Fruit fly (Drosophila melanogaster) whole organism, embryonic: Measurements from ENCODE around the gene CG6749.

Experiments
- Antp ChIP-seq: fragments of 200-800 bp; sonication (Bioruptor generic); optimal IDR thresholded peaks from 3 replicates; lab custom pipeline; 2016; ENCODE audit warnings: missing biosample characterization, missing genetic modification characterization
- CG10209 ChIP-seq: fragments of 200-800 bp; sonication (Bioruptor generic); optimal IDR thresholded peaks from 3 replicates; lab custom pipeline; 2017; ENCODE audit warnings: missing biosample characterization, mild to moderate bottlenecking, missing genetic modification characterization, missing genetic modification reagents
- CG12219 ChIP-seq: fragments of 200-800 bp; sonication (Bioruptor generic); optimal IDR thresholded peaks from 3 replicates; lab custom pipeline; 2018; ENCODE audit warnings: missing biosample characterization, mild to moderate bottlenecking, missing genetic modification characterization
- CG16815 ChIP-seq: fragments of 200-800 bp; sonication (Bioruptor generic); optimal IDR thresholded peaks from 3 replicates; lab custom pipeline; 2017; ENCODE audit warnings: missing biosample characterization, mild to moderate bottlenecking, missing genetic modification characterization
- CG17385 ChIP-seq: fragments of 200-800 bp; sonication (Bioruptor generic); optimal IDR thresholded peaks from 3 replicates; lab custom pipeline; 2018; ENCODE audit warnings: missing biosample characterization, mild to moderate bottlenecking, missing genetic modification characterization
- CG17829 ChIP-seq: fragments of 200-800 bp; optimal IDR thresholded peaks from 2 replicates; lab custom pipeline; 2019; ENCODE audit warnings: missing biosample characterization, mild to moderate bottlenecking, missing genetic modification characterization, moderate library complexity
- CG18262 ChIP-seq: fragments of 200-800 bp; optimal IDR thresholded peaks from 3 replicates; lab custom pipeline; 2019; ENCODE audit warnings: missing biosample characterization, mild to moderate bottlenecking, missing genetic modification characterization, moderate library complexity
- CG3838 ChIP-seq: fragments of 200-800 bp; sonication (Bioruptor generic); optimal IDR thresholded peaks from 3 replicates; lab custom pipeline; 2016; ENCODE audit warnings: missing biosample characterization, missing genetic modification characterization
- CG4282 ChIP-seq: fragments of 200-800 bp; sonication (Bioruptor generic); optimal IDR thresholded peaks from 2 replicates; lab custom pipeline; 2016; ENCODE audit warnings: missing biosample characterization, missing genetic modification characterization
- CG4404 ChIP-seq: fragments of 200-800 bp; sonication (Bioruptor generic); IDR thresholded peaks from 2 replicates; pipeline ENCODE4 v1.3.6; 2022; ENCODE audit warnings: missing biosample characterization, missing genetic modification characterization
- CG4424 ChIP-seq: fragments of 200-800 bp; sonication (Bioruptor generic); optimal IDR thresholded peaks from 3 replicates; lab custom pipeline; 2016; ENCODE audit warnings: missing biosample characterization, missing genetic modification characterization
- CG4707 ChIP-seq: fragments of 200-800 bp; sonication (Bioruptor generic); optimal IDR thresholded peaks from 2 replicates; lab custom pipeline; 2018; ENCODE audit warnings: missing biosample characterization, mild to moderate bottlenecking, missing genetic modification characterization, moderate library complexity
- CG4730 ChIP-seq: fragments of 200-800 bp; sonication (Bioruptor generic); IDR thresholded peaks from 2 replicates; pipeline ENCODE4 v1.3.6; 2022; ENCODE audit warnings: missing biosample characterization, missing genetic modification characterization
- CG7839 ChIP-seq: fragments of 200-800 bp; sonication (Bioruptor generic); optimal IDR thresholded peaks from 3 replicates; lab custom pipeline; 2018; ENCODE audit warnings: missing biosample characterization, mild to moderate bottlenecking, missing genetic modification characterization, moderate library complexity
- CG7963 ChIP-seq: fragments of 200-800 bp; sonication (Bioruptor generic); IDR thresholded peaks from 3 replicates; pipeline ENCODE4 v1.3.6; 2022; ENCODE audit warnings: missing biosample characterization, missing genetic modification characterization; ENCODE audit not compliant: partially characterized antibody
- CG9797 ChIP-seq: fragments of 200-800 bp; sonication (Bioruptor generic); optimal IDR thresholded peaks from 3 replicates; lab custom pipeline; 2018; ENCODE audit warnings: missing biosample characterization, mild to moderate bottlenecking, missing genetic modification characterization
- D ChIP-seq, 2 experiments: fragments of 200-800 bp in 1 of 2; fragments of >200 bp in 1 of 2; sonication (Bioruptor generic) in 1 of 2; optimal IDR thresholded peaks; 2 replicates in 1 of 2; 3 replicates in 1 of 2; lab custom pipeline; 2017; ENCODE audit warnings: mild to moderate bottlenecking in 1 of 2, missing biosample characterization in 1 of 2, missing genetic modification characterization in 1 of 2, missing genetic modification reagents in 1 of 2
- D19B ChIP-seq: fragments of 200-800 bp; sonication (Bioruptor generic); optimal IDR thresholded peaks from 2 replicates; lab custom pipeline; 2017; ENCODE audit warnings: missing biosample characterization, mild to moderate bottlenecking, missing genetic modification characterization
- Dll ChIP-seq: fragments of 200-800 bp; sonication (Bioruptor generic); IDR thresholded peaks from 4 replicates; pipeline ENCODE4 v1.3.6; 2022; ENCODE audit warnings: missing biosample characterization, missing genetic modification characterization; ENCODE audit not compliant: partially characterized antibody
- Dref ChIP-seq: fragments of 200-800 bp; sonication (Bioruptor generic); IDR thresholded peaks from 2 replicates; pipeline ENCODE4 v1.3.6; 2022; ENCODE audit warnings: missing biosample characterization, missing genetic modification characterization
- Eip74EF ChIP-seq, 2 experiments: fragments of 200-800 bp in 1 of 2; fragments of >200 bp in 1 of 2; sonication (Bioruptor generic) in 1 of 2; optimal IDR thresholded peaks; 2 replicates each; lab custom pipeline; 2017 to 2019; ENCODE audit warnings: missing biosample characterization in 2 of 2, missing genetic modification characterization in 2 of 2, mild to moderate bottlenecking in 1 of 2, moderate library complexity in 1 of 2
- Jarid2 ChIP-seq: fragments of 200-800 bp; sonication (Bioruptor generic); optimal IDR thresholded peaks from 3 replicates; lab custom pipeline; 2017; ENCODE audit warnings: mild to moderate bottlenecking, missing biosample characterization, missing genetic modification reagents, missing genetic modification characterization
- Med ChIP-seq: fragments of 200-800 bp; sonication (Bioruptor generic); peaks from one replicate; lab custom pipeline; 2016; ENCODE audit warnings: missing biosample characterization, missing genetic modification characterization, mild to moderate bottlenecking, inconsistent platforms, moderate library complexity
- Poxn ChIP-seq: fragments of 200-800 bp; sonication (Bioruptor generic); IDR thresholded peaks from 2 replicates; pipeline ENCODE4 v1.3.6; 2022; ENCODE audit warnings: missing biosample characterization, missing genetic modification characterization
- Side ChIP-seq: fragments of 200-800 bp; sonication (Bioruptor generic); optimal IDR thresholded peaks from 2 replicates; lab custom pipeline; 2016; ENCODE audit warnings: missing biosample characterization, missing genetic modification characterization
- Six4 ChIP-seq: fragments of 200-800 bp; sonication (Bioruptor generic); optimal IDR thresholded peaks from 2 replicates; lab custom pipeline; 2016; ENCODE audit warnings: missing biosample characterization, missing genetic modification characterization
- Sox100B ChIP-seq: fragments of 200-800 bp; sonication (Bioruptor generic); optimal IDR thresholded peaks from 3 replicates; lab custom pipeline; 2018; ENCODE audit warnings: missing biosample characterization, mild to moderate bottlenecking, missing genetic modification characterization
- Xbp1 ChIP-seq: fragments of 200-800 bp; sonication (Bioruptor generic); optimal IDR thresholded peaks from 3 replicates; lab custom pipeline; 2016; ENCODE audit warnings: missing biosample characterization, mild to moderate bottlenecking, missing genetic modification characterization
- ab ChIP-seq: fragments of 200-800 bp; sonication (Bioruptor generic); optimal IDR thresholded peaks from 2 replicates; lab custom pipeline; 2016; ENCODE audit warnings: missing biosample characterization, missing genetic modification characterization
- ara ChIP-seq: fragments of 200-800 bp; sonication (Bioruptor generic); IDR thresholded peaks from 2 replicates; pipeline ENCODE4 v1.3.6; 2022; ENCODE audit warnings: missing biosample characterization, missing genetic modification characterization
- ato ChIP-seq: fragments of 200-800 bp; sonication (Bioruptor generic); IDR thresholded peaks from 2 replicates; pipeline ENCODE4 v1.3.6; 2022; ENCODE audit warnings: missing biosample characterization, missing genetic modification characterization; ENCODE audit not compliant: partially characterized antibody
- bowl ChIP-seq: fragments of 200-800 bp; sonication (Bioruptor generic); IDR thresholded peaks from 2 replicates; pipeline ENCODE4 v1.3.6; 2022; ENCODE audit warnings: missing biosample characterization, missing genetic modification characterization
- cato ChIP-seq: fragments of 200-800 bp; sonication (Bioruptor generic); optimal IDR thresholded peaks from 2 replicates; lab custom pipeline; 2016; ENCODE audit warnings: missing biosample characterization, missing genetic modification characterization, borderline replicate concordance
- dmrt11E ChIP-seq: fragments of 200-800 bp; sonication (Bioruptor generic); optimal IDR thresholded peaks from 3 replicates; lab custom pipeline; 2018; ENCODE audit warnings: missing biosample characterization, mild to moderate bottlenecking, missing genetic modification characterization, moderate library complexity
- eyg ChIP-seq: fragments of 200-800 bp; sonication (Bioruptor generic); optimal IDR thresholded peaks from 3 replicates; lab custom pipeline; 2016; ENCODE audit warnings: missing biosample characterization, missing genetic modification characterization
- gem ChIP-seq: fragments of 200-800 bp; sonication (Bioruptor generic); optimal IDR thresholded peaks from 2 replicates; lab custom pipeline; 2019; ENCODE audit warnings: missing biosample characterization, mild to moderate bottlenecking, missing genetic modification characterization, moderate library complexity
- hbn ChIP-seq: fragments of 200-800 bp; sonication (Bioruptor generic); IDR thresholded peaks from 2 replicates; pipeline ENCODE4 v1.3.6; 2022; ENCODE audit warnings: missing biosample characterization, missing genetic modification characterization; ENCODE audit not compliant: partially characterized antibody
- lbe ChIP-seq: fragments of 200-800 bp; sonication (Bioruptor generic); optimal IDR thresholded peaks from 2 replicates; lab custom pipeline; 2016; ENCODE audit warnings: missing biosample characterization, mild to moderate bottlenecking, missing genetic modification characterization
- mam ChIP-seq: fragments of 200-800 bp; sonication (Bioruptor generic); optimal IDR thresholded peaks from 3 replicates; lab custom pipeline; 2016; ENCODE audit warnings: missing biosample characterization, missing genetic modification characterization
- nmo ChIP-seq: fragments of 200-800 bp; sonication (Bioruptor generic); optimal IDR thresholded peaks from 2 replicates; lab custom pipeline; 2018; ENCODE audit warnings: missing biosample characterization, mild to moderate bottlenecking, missing genetic modification characterization, moderate library complexity
- odd ChIP-seq: fragments of 200-800 bp; sonication (Bioruptor generic); optimal IDR thresholded peaks from 2 replicates; lab custom pipeline; 2017; ENCODE audit warnings: missing biosample characterization, mild to moderate bottlenecking, missing genetic modification characterization
- phol ChIP-seq: fragments of 200-800 bp; sonication (Bioruptor generic); optimal IDR thresholded peaks from 3 replicates; lab custom pipeline; 2018; ENCODE audit warnings: missing biosample characterization, mild to moderate bottlenecking, missing genetic modification characterization, moderate library complexity
- pum ChIP-seq: fragments of 200-800 bp; sonication (Bioruptor generic); optimal IDR thresholded peaks from 2 replicates; lab custom pipeline; 2016; ENCODE audit warnings: missing biosample characterization, missing genetic modification characterization
- ro ChIP-seq: fragments of 200-800 bp; sonication (Bioruptor generic); IDR thresholded peaks from 2 replicates; pipeline ENCODE4 v1.3.6; 2022; ENCODE audit warnings: missing biosample characterization, missing genetic modification characterization
- sr ChIP-seq: fragments of 200-800 bp; sonication (Bioruptor generic); IDR thresholded peaks from 3 replicates; pipeline ENCODE4 v1.3.6; 2022; ENCODE audit warnings: missing biosample characterization, missing genetic modification characterization
- ssp ChIP-seq: fragments of 200-800 bp; sonication (Bioruptor generic); IDR thresholded peaks from 2 replicates; pipeline ENCODE4 v1.3.6; 2022; ENCODE audit warnings: missing biosample characterization, missing genetic modification characterization
- toy ChIP-seq: fragments of 200-800 bp; sonication (Bioruptor generic); IDR thresholded peaks from 2 replicates; pipeline ENCODE4 v1.3.6; 2022; ENCODE audit warnings: missing biosample characterization, missing genetic modification characterization
- unpg ChIP-seq: fragments of 200-800 bp; sonication (Bioruptor generic); optimal IDR thresholded peaks from 3 replicates; lab custom pipeline; 2018; ENCODE audit warnings: missing biosample characterization, mild to moderate bottlenecking, missing genetic modification characterization, moderate library complexity
- zf30C ChIP-seq: fragments of 200-800 bp; sonication (Bioruptor generic); optimal IDR thresholded peaks from 3 replicates; lab custom pipeline; 2018; ENCODE audit warnings: missing biosample characterization, mild to moderate bottlenecking, missing genetic modification characterization

Gene CG6749

dm6 chr3L:9744060-9744549 is 10.5 kb upstream of the CG6749 start (continued):
- TF ChIP-seq Jarid2 (GFP tag; lab: Kevin White, UChicago), result peak; percentile 66
- TF ChIP-seq CG12219 (GFP tag; lab: Kevin White, UChicago), result peak; percentile 62
- TF ChIP-seq Side (GFP tag; lab: Kevin White, UChicago), result peak; percentile 68
- TF ChIP-seq CG10209 (GFP tag; lab: Kevin White, UChicago), result peak; percentile 75
- TF ChIP-seq pum, result peak; percentile 85
- peak; percentile 46 for TF ChIP-seq CG16815 (GFP tag; lab: Kevin White, UChicago)
- TF ChIP-seq Antp (GFP tag; lab: Kevin White, UChicago), result peak; percentile 80
- TF ChIP-seq unpg, result peak; percentile 88
- TF ChIP-seq CG7963 (GFP tag; lab: Robert Waterston, UW), result no peak
- peak; percentile 53 for TF ChIP-seq mam
- peak in 1 of 2 experiments; percentile 72 for TF ChIP-seq Eip74EF (GFP tag; optimal IDR thresholded peaks at IDR 0.05; lab: Kevin White, UChicago)

dm6 chr3L:9742342-9742741 is 8.7 kb upstream of the CG6749 start:
- TF ChIP-seq CG9797 (GFP tag; lab: Kevin White, UChicago) (no peak), eyg (no peak), dmrt11E (tag; lab: Kevin White, UChicago) (peak; percentile 3), zf30C (GFP tag; lab: Kevin White, UChicago) (no peak), Med (peak; percentile 8), sr (GFP tag; lab: Robert Waterston, UW) (no peak), CG7839 (tag; lab: Kevin White, UChicago) (no peak), CG4424 (GFP tag; lab: Kevin White, UChicago) (peak; percentile 9), D19B (GFP tag; lab: Kevin White, UChicago) (no peak), D (optimal IDR thresholded peaks at IDR 0.05; lab: Kevin White, UChicago) (no peak), D (GFP tag; optimal IDR thresholded peaks at IDR 0.05; lab: Kevin White, UChicago) (no peak), CG4282 (GFP tag; lab: Kevin White, UChicago) (no peak), CG18262 (peak; percentile 55), ro (GFP tag; lab: Robert Waterston, UW) (no peak), CG4707 (GFP tag; lab: Kevin White, UChicago) (no peak), cato (GFP tag; lab: Kevin White, UChicago) (no peak), CG3838 (no peak), Six4 (no peak), Sox100B (GFP tag; lab: Kevin White, UChicago) (peak; percentile 1), gem (peak; percentile 4), CG17829 (peak; percentile 18), lbe (GFP tag; lab: Kevin White, UChicago) (peak; percentile 49), toy (no peak), CG4404 (GFP tag; lab: Robert Waterston, UW) (no peak), ara (GFP tag; lab: Robert Waterston, UW) (no peak), hbn (no peak), odd (GFP tag; lab: Kevin White, UChicago) (no peak), CG17385 (GFP tag; lab: Kevin White, UChicago) (no peak), Dll (GFP tag; lab: Robert Waterston, UW) (no peak), phol (no peak), ssp (GFP tag; lab: Robert Waterston, UW) (no peak), Poxn (no peak), CG4730 (GFP tag; lab: Robert Waterston, UW) (no peak), Dref (no peak), ab (GFP tag; lab: Kevin White, UChicago) (no peak), nmo (GFP tag; lab: Kevin White, UChicago) (no peak), bowl (GFP tag; lab: Robert Waterston, UW) (no peak), ato (GFP tag; lab: Robert Waterston, UW) (no peak), Xbp1 (GFP tag; lab: Kevin White, UChicago) (no peak)
